Fruit fly (Drosophila melanogaster) whole organism, wandering third instar larva: ENCODE data around the gene CG11583.

ENCODE experiments used
- CG9705 ChIP-seq: fragments of 200-800 bp; sonication (Bioruptor generic); optimal IDR thresholded peaks from 2 replicates; lab custom pipeline; 2018; ENCODE audit warnings: missing biosample characterization, mild to moderate bottlenecking, missing genetic modification characterization
- Dfd ChIP-seq: fragments of >200 bp; optimal IDR thresholded peaks from 2 replicates; lab custom pipeline; 2017; ENCODE audit warnings: missing biosample characterization, missing genetic modification characterization
- Hr78 ChIP-seq: fragments of >200 bp; optimal IDR thresholded peaks from 2 replicates; lab custom pipeline; 2017; ENCODE audit warnings: missing biosample characterization, missing genetic modification characterization
- N ChIP-seq: fragments of >200 bp; optimal IDR thresholded peaks from 2 replicates; lab custom pipeline; 2018; ENCODE audit warnings: missing biosample characterization, missing external identifiers, missing genetic modification characterization
- brk ChIP-seq: fragments of 200-800 bp; sonication (Bioruptor generic); optimal IDR thresholded peaks from 2 replicates; lab custom pipeline; 2016; ENCODE audit warnings: missing biosample characterization, mild to moderate bottlenecking, missing genetic modification characterization
- lola ChIP-seq: fragments of >200 bp; optimal IDR thresholded peaks from 2 replicates; lab custom pipeline; 2017; ENCODE audit warnings: missing biosample characterization, missing genetic modification characterization
- usp ChIP-seq: fragments of >200 bp; optimal IDR thresholded peaks from 2 replicates; lab custom pipeline; 2017; ENCODE audit warnings: missing biosample characterization, missing genetic modification characterization

DNA sequence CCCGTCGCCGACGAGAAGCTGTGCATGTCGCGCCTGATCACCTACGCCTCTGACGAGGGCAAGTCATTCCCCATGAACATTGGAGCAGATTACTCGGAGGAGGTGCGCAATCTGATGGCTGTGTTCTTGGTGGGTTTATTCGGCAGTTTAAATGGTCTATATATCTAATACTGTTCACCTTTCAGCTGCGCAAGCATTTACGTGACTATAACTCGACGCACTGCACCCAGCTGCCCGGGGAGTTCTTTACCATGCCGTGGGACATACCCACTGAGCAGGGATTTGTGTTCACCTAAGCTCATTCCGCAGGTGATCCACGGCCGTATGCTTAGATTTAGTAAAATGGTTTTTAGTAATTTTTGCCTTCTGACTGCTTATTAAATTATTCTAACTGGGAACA is 21.4 kb downstream of the CG11583 start:
- no peak for TF ChIP-seq usp (GFP tag; lab: Kevin White, UChicago)
- no peak for TF ChIP-seq lola (GFP tag; lab: Kevin White, UChicago)
- no peak for TF ChIP-seq N (GFP tag; lab: Kevin White, UChicago)
- no peak for TF ChIP-seq Dfd (GFP tag; lab: Kevin White, UChicago)
- no peak for TF ChIP-seq CG9705 (GFP tag; lab: Kevin White, UChicago)
- TF ChIP-seq brk (GFP tag; lab: Kevin White, UChicago) = no peak
- TF ChIP-seq Hr78 (GFP tag; lab: Kevin White, UChicago) = no peak
